Fruit fly (Drosophila melanogaster) whole organism, wandering third instar larva: Measurements from ENCODE around the gene Octalpha2R.

Experiments used
- N ChIP-seq: fragments of >200 bp; optimal IDR thresholded peaks from 2 replicates; lab custom pipeline; 2018; ENCODE audit warnings: missing biosample characterization, missing external identifiers, missing genetic modification characterization
- OdsH ChIP-seq: fragments of 200-800 bp; sonication (Bioruptor generic); optimal IDR thresholded peaks from 2 replicates; lab custom pipeline; 2016; ENCODE audit warnings: missing biosample characterization, mild to moderate bottlenecking, missing genetic modification characterization
- Sp1 ChIP-seq: fragments of 200-800 bp; sonication (Bioruptor generic); optimal IDR thresholded peaks from 3 replicates; lab custom pipeline; 2019; ENCODE audit warnings: missing biosample characterization, mild to moderate bottlenecking, missing genetic modification characterization, moderate library complexity
- dl ChIP-seq, 2 experiments: fragments of 175-275, 200-275 bp in 1 of 2; fragments of 200-275 bp in 1 of 2; sonication (Bioruptor generic); optimal IDR thresholded peaks; lab custom pipeline; 2018; ENCODE audit warnings: mild to moderate bottlenecking in 2 of 2, missing biosample characterization in 2 of 2, missing genetic modification characterization in 2 of 2, moderate library complexity in 2 of 2; ENCODE audit not compliant: partially characterized antibody in 2 of 2, insufficient read depth in 1 of 2
- foxo ChIP-seq, 2 experiments: fragments of 200-800 bp; sonication (Bioruptor generic); optimal IDR thresholded peaks; 2 replicates in 1 of 2; 3 replicates in 1 of 2; lab custom pipeline; 2016 to 2017; ENCODE audit warnings: missing biosample characterization in 2 of 2, missing genetic modification characterization in 2 of 2
- fru ChIP-seq: fragments of 200-800 bp; sonication (Bioruptor generic); optimal IDR thresholded peaks from 3 replicates; lab custom pipeline; 2016; ENCODE audit warnings: missing biosample characterization, mild to moderate bottlenecking, missing genetic modification characterization
- h ChIP-seq: fragments of 200-800 bp; sonication (Bioruptor generic); optimal IDR thresholded peaks from 3 replicates; lab custom pipeline; 2016; ENCODE audit warnings: missing biosample characterization, mild to moderate bottlenecking, missing genetic modification characterization
- lola ChIP-seq: fragments of >200 bp; optimal IDR thresholded peaks from 2 replicates; lab custom pipeline; 2017; ENCODE audit warnings: missing biosample characterization, missing genetic modification characterization
- psq ChIP-seq: fragments of 200-800 bp; sonication (Bioruptor generic); optimal IDR thresholded peaks from 3 replicates; lab custom pipeline; 2017; ENCODE audit warnings: missing biosample characterization, mild to moderate bottlenecking, missing genetic modification characterization, moderate library complexity

DNA sequence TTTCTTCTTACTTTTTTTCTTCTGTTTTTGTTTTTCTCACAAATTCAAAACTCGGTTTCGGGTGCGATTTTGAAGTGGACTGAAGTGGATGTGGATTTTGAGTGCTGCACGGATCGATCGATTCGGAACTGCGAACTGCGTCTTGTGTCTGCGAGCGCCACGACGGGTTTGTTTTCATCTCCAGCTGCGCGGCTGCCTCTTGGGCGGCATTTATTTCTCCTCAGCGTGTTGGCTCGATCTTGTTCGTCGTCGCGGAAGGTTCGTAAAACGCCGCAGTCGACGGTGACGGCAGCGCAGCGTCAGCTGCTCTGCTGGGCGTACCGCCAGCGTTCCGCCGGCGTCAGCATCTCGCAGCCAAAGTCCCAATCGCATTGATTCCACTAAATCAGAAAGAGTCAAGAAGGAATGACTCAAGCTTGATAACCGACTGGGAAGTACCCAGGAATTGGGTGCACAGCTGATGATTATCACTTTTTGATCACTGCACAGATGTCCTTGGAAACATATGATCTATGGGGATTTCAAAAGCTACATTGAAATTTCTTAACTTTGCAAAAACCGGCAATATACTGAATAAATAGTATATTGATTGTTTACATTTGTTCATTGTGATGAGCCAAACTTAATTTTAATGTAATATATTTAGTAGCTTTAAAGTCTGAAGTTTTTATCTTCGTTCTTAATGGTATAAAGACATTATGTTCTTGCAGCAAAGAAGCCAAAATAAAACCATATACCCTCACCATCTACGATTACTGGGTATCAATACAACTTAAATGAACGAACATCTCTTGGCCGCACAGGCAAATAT lies 53.8 kb downstream of the Octalpha2R start, which contains the start of gene CG7720:
- TF ChIP-seq OdsH (GFP tag; lab: Kevin White, UChicago), result peak; percentile 73
- peak; percentile 71 for TF ChIP-seq psq (GFP tag; lab: Kevin White, UChicago)
- TF ChIP-seq N (GFP tag; lab: Kevin White, UChicago), result no peak
- peak; percentile 61 for TF ChIP-seq fru (GFP tag; lab: Kevin White, UChicago)
- TF ChIP-seq lola, result no peak
- peak; percentile 49 for TF ChIP-seq h (GFP tag; lab: Kevin White, UChicago)
- TF ChIP-seq foxo (GFP tag; optimal IDR thresholded peaks at IDR 0.05; lab: Kevin White, UChicago), result peak in 1 of 2 experiments; percentile 47
- TF ChIP-seq dl (GFP tag; optimal IDR thresholded peaks at IDR 0.05; lab: Kevin White, UChicago; ENCODE audit: insufficient read depth in 1 of 2, partially characterized antibody in 2 of 2), result no peak
- peak; percentile 66 for TF ChIP-seq Sp1 (GFP tag; lab: Kevin White, UChicago)
